Fruit fly (Drosophila melanogaster): ENCODE data around the gene CG14715.
A peak's percentile ranks its signal among the peaks of the same experiment; 100 is the strongest.

The CG14715 gene

DNA sequence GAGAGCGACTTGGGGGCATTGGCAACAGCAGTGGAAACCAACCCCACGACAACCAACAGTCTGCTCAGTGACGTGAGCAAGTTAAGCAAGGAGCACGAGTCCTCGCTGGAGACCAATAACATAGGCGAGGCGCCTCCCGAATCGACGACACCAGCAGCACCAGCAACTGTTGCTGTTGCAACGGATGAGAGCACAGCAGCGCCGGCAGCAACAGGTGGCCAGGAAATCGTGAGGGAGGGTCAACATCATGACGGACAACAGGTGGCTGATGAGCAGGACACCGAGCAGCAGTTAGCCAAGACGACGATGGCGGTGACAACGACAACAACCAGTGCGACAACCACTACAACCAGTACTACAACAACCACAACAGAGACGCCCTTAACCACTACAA lies 4.1 kb upstream of the CG14715 start:
- TF ChIP-seq tai (GFP tag; optimal IDR thresholded peaks at IDR 0.05) (no peak), Myc (optimal IDR thresholded peaks at IDR 0.05) (no peak), HLH106 (tag; optimal IDR thresholded peaks at IDR 0.05) (no peak), Mio (GFP tag; optimal IDR thresholded peaks at IDR 0.05) (no peak), usp (GFP tag; optimal IDR thresholded peaks at IDR 0.05) (no peak), woc (GFP tag; optimal IDR thresholded peaks at IDR 0.05) (no peak), Jra (GFP tag; optimal IDR thresholded peaks at IDR 0.05) (no peak), CG9705 (GFP tag; optimal IDR thresholded peaks at IDR 0.05) (no peak), N (GFP tag; optimal IDR thresholded peaks at IDR 0.05) (no peak)

DNA sequence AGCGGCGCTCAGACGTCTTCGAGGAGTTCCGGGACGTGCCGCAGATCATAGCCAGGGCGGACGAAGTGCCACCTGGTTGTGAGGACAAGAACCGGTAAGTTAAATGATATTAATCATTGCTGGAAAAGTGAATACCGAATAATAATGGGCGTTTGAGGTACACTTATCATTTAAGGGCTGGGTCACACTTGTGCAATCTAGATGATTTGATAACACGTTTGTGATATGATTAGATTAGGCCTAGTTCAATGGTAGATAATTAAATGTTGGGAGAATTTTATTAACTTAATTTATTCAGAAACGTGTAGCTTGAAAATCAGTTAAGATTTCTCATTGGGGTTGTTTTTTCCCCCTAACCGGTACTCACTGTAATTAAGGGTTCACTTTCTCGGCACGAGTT lies 3.1 kb upstream of the CG14715 start:
- no peak for TF ChIP-seq dmrt93B (GFP tag; optimal IDR thresholded peaks at IDR 0.05)
- TF ChIP-seq CG9705 (GFP tag; optimal IDR thresholded peaks at IDR 0.05): no peak
- no peak for TF ChIP-seq CrebA (GFP tag; optimal IDR thresholded peaks at IDR 0.05; ENCODE audit: borderline replicate concordance)
- no peak for TF ChIP-seq h (GFP tag; optimal IDR thresholded peaks at IDR 0.05)
- TF ChIP-seq lola (GFP tag; optimal IDR thresholded peaks at IDR 0.05): no peak
- TF ChIP-seq jim (GFP tag; optimal IDR thresholded peaks at IDR 0.05): no peak
- TF ChIP-seq N (GFP tag; optimal IDR thresholded peaks at IDR 0.05): no peak
- no peak for TF ChIP-seq Rel (GFP tag; optimal IDR thresholded peaks at IDR 0.05)
- TF ChIP-seq Rel (tag; optimal IDR thresholded peaks at IDR 0.05): no peak
- TF ChIP-seq HLH106 (tag; optimal IDR thresholded peaks at IDR 0.05): no peak
- no peak for TF ChIP-seq sage (GFP tag; optimal IDR thresholded peaks at IDR 0.05)
- no peak for TF ChIP-seq Vsx2 (GFP tag; optimal IDR thresholded peaks at IDR 0.05; ENCODE audit: partially characterized antibody)
- TF ChIP-seq rgr (GFP tag; optimal IDR thresholded peaks at IDR 0.05): no peak
- TF ChIP-seq dl (GFP tag; optimal IDR thresholded peaks at IDR 0.05; ENCODE audit: insufficient read depth in 1 of 2, partially characterized antibody in 2 of 2): no peak
- no peak for TF ChIP-seq Mio (GFP tag; optimal IDR thresholded peaks at IDR 0.05)

DNA sequence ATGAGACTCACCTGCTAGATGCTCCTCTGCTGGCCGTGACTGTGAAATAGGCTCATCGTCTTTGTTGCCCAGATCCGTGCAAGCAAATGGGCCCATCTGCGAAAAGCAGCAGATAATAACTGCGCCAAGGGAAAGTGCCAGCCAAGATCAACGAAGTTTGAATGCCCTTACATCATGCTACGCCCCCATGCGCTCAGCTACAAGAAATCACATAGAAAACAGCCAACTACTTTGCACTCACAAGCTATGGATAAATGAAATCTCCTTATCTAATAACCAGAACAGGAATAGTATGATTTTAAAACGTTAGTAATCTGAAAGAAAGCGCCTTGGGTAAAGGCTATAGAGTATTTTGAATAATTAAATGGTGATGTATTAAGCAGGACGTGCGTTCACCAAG lies 2.2 kb upstream of the CG14715 start:
- TF ChIP-seq Hnf4 (GFP tag; optimal IDR thresholded peaks at IDR 0.05): no peak
- TF ChIP-seq foxo (GFP tag; optimal IDR thresholded peaks at IDR 0.05): peak in 1 of 2 experiments; percentile 19
- no peak for TF ChIP-seq Myc (optimal IDR thresholded peaks at IDR 0.05)
- TF ChIP-seq Jra (GFP tag; optimal IDR thresholded peaks at IDR 0.05): no peak
- no peak for TF ChIP-seq Vsx2 (GFP tag; optimal IDR thresholded peaks at IDR 0.05; ENCODE audit: partially characterized antibody)
- TF ChIP-seq Rel (GFP tag; optimal IDR thresholded peaks at IDR 0.05): no peak
- TF ChIP-seq Rel (tag; optimal IDR thresholded peaks at IDR 0.05): no peak
- TF ChIP-seq h (GFP tag; optimal IDR thresholded peaks at IDR 0.05): no peak
- no peak for TF ChIP-seq br (GFP tag; optimal IDR thresholded peaks at IDR 0.05)
- TF ChIP-seq CG9705 (GFP tag; optimal IDR thresholded peaks at IDR 0.05): no peak

DNA sequence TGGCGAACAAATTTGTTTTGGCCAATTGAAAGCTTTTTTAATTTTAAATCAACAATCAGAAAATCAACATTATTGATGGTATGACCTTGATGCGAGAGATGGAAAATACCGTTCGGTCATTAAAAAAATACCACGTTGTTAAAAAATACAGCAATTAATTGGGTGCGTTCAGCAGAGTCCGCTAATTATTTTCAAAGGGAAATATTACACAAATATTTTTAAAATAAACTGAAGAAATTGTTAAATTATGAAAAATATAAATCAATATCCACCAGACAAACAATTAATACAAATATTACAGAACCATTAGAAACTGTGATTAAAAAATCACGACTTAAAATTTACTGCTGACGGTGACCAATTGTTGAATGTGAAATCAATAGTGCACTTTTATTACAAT lies 4.0 kb downstream of the CG14715 start, which contains the start of gene CG18476:
TSS of gene CG18476 (minus strand) at position 101 of the 400 bp plus-strand sequence.
- TF ChIP-seq N (GFP tag; optimal IDR thresholded peaks at IDR 0.05) (no peak), Abd-B (GFP tag; optimal IDR thresholded peaks at IDR 0.05) (no peak), Myc (optimal IDR thresholded peaks at IDR 0.05) (no peak), dsf (GFP tag; optimal IDR thresholded peaks at IDR 0.05; ENCODE audit: borderline replicate concordance) (peak; percentile 71), jim (GFP tag; optimal IDR thresholded peaks at IDR 0.05) (no peak), fru (GFP tag; optimal IDR thresholded peaks at IDR 0.05) (peak; percentile 55), h (GFP tag; optimal IDR thresholded peaks at IDR 0.05) (peak; percentile 89), HLH106 (tag; optimal IDR thresholded peaks at IDR 0.05) (peak; percentile 97), Mio (GFP tag; optimal IDR thresholded peaks at IDR 0.05) (peak; percentile 36), sv (GFP tag; optimal IDR thresholded peaks at IDR 0.05) (peak; percentile 81), Rel (GFP tag; optimal IDR thresholded peaks at IDR 0.05) (no peak), Rel (tag; optimal IDR thresholded peaks at IDR 0.05) (peak; percentile 77), ey (GFP tag; optimal IDR thresholded peaks at IDR 0.05) (peak; percentile 80), Sp1 (GFP tag; optimal IDR thresholded peaks at IDR 0.05) (peak; percentile 92), CrebA (GFP tag; optimal IDR thresholded peaks at IDR 0.05; ENCODE audit: borderline replicate concordance) (no peak), dmrt93B (GFP tag; optimal IDR thresholded peaks at IDR 0.05) (peak; percentile 86), sage (GFP tag; optimal IDR thresholded peaks at IDR 0.05) (no peak), Vsx2 (GFP tag; optimal IDR thresholded peaks at IDR 0.05; ENCODE audit: partially characterized antibody) (no peak), CG9705 (GFP tag; optimal IDR thresholded peaks at IDR 0.05) (peak; percentile 67), rgr (GFP tag; optimal IDR thresholded peaks at IDR 0.05) (peak; percentile 92), tai (GFP tag; optimal IDR thresholded peaks at IDR 0.05) (no peak), woc (GFP tag; optimal IDR thresholded peaks at IDR 0.05) (peak; percentile 74), psq (GFP tag; optimal IDR thresholded peaks at IDR 0.05) (peak; percentile 73), Dif (GFP tag; optimal IDR thresholded peaks at IDR 0.05; ENCODE audit: partially characterized antibody) (no peak), Hr78 (GFP tag; optimal IDR thresholded peaks at IDR 0.05) (no peak), Hr83 (GFP tag; optimal IDR thresholded peaks at IDR 0.05; ENCODE audit: poor library complexity, severe bottlenecking) (no peak), lola (GFP tag; optimal IDR thresholded peaks at IDR 0.05) (no peak), usp (GFP tag; optimal IDR thresholded peaks at IDR 0.05) (no peak), brk (GFP tag; optimal IDR thresholded peaks at IDR 0.05) (no peak), Hnf4 (GFP tag; optimal IDR thresholded peaks at IDR 0.05) (peak; percentile 88), OdsH (GFP tag; optimal IDR thresholded peaks at IDR 0.05) (peak; percentile 81), pan (optimal IDR thresholded peaks at IDR 0.05) (no peak), dl (GFP tag; optimal IDR thresholded peaks at IDR 0.05; ENCODE audit: insufficient read depth in 1 of 2, partially characterized antibody in 2 of 2) (no peak), GATAd (GFP tag; optimal IDR thresholded peaks at IDR 0.05) (peak; percentile 33), foxo (GFP tag; optimal IDR thresholded peaks at IDR 0.05) (peak; percentile 21 to 86), Jra (GFP tag; optimal IDR thresholded peaks at IDR 0.05) (peak; percentile 77), CG32264 (GFP tag; optimal IDR thresholded peaks at IDR 0.05) (no peak), Dfd (GFP tag; optimal IDR thresholded peaks at IDR 0.05) (no peak), br (GFP tag; optimal IDR thresholded peaks at IDR 0.05) (peak; percentile 75)

Data from whole organism, wandering third instar larva.